Fruit fly (Drosophila melanogaster) whole organism, wandering third instar larva: ENCODE measurements around the gene CG4009.
A peak's percentile ranks its signal among the peaks of the same experiment; 100 is the strongest.

Experiments used
- Abd-B ChIP-seq: fragments of >200 bp; optimal IDR thresholded peaks from 2 replicates; lab custom pipeline; 2017; ENCODE audit warnings: missing biosample characterization, missing genetic modification characterization
- CG32264 ChIP-seq: fragments of 200-800 bp; sonication (Bioruptor generic); optimal IDR thresholded peaks from 2 replicates; lab custom pipeline; 2016; ENCODE audit warnings: missing biosample characterization, missing genetic modification characterization
- CG9705 ChIP-seq: fragments of 200-800 bp; sonication (Bioruptor generic); optimal IDR thresholded peaks from 2 replicates; lab custom pipeline; 2018; ENCODE audit warnings: missing biosample characterization, mild to moderate bottlenecking, missing genetic modification characterization
- CrebA ChIP-seq: fragments of 200-800 bp; sonication (Bioruptor generic); optimal IDR thresholded peaks from 2 replicates; lab custom pipeline; 2016; ENCODE audit warnings: missing biosample characterization, mild to moderate bottlenecking, missing genetic modification characterization, borderline replicate concordance
- Dfd ChIP-seq: fragments of >200 bp; optimal IDR thresholded peaks from 2 replicates; lab custom pipeline; 2017; ENCODE audit warnings: missing biosample characterization, missing genetic modification characterization
- Dif ChIP-seq: fragments of 200-275, 200-300 bp; sonication (Bioruptor generic); optimal IDR thresholded peaks from 2 replicates; lab custom pipeline; 2018; ENCODE audit warnings: missing biosample characterization, missing genetic modification characterization; ENCODE audit not compliant: partially characterized antibody
- GATAd ChIP-seq: sonication (Bioruptor generic); optimal IDR thresholded peaks from 2 replicates; lab custom pipeline; 2016; ENCODE audit warnings: missing biosample characterization, missing genetic modification characterization
- HLH106 ChIP-seq: fragments of 200-800 bp; optimal IDR thresholded peaks from 3 replicates; lab custom pipeline; 2019; ENCODE audit warnings: missing biosample characterization, mild to moderate bottlenecking, missing genetic modification characterization, moderate library complexity
- Hnf4 ChIP-seq: fragments of 200-800 bp; sonication (Bioruptor generic); optimal IDR thresholded peaks from 2 replicates; lab custom pipeline; 2016; ENCODE audit warnings: missing biosample characterization, mild to moderate bottlenecking, missing genetic modification characterization
- Hr78 ChIP-seq: fragments of >200 bp; optimal IDR thresholded peaks from 2 replicates; lab custom pipeline; 2017; ENCODE audit warnings: missing biosample characterization, missing genetic modification characterization
- Hr83 ChIP-seq: fragments of 200-300 bp; sonication (Bioruptor generic); optimal IDR thresholded peaks from 2 replicates; lab custom pipeline; 2016; ENCODE audit warnings: missing biosample characterization, mild to moderate bottlenecking, missing genetic modification characterization, moderate library complexity; ENCODE audit not compliant: poor library complexity, severe bottlenecking
- Jra ChIP-seq: sonication (Bioruptor generic); optimal IDR thresholded peaks from 2 replicates; lab custom pipeline; 2016; ENCODE audit warnings: missing biosample characterization, missing genetic modification characterization
- Mio ChIP-seq: sonication (Bioruptor generic); optimal IDR thresholded peaks from 2 replicates; lab custom pipeline; 2016; ENCODE audit warnings: missing biosample characterization, missing genetic modification characterization
- Myc ChIP-seq: fragments of >200 bp; optimal IDR thresholded peaks from 2 replicates; lab custom pipeline; 2017
- N ChIP-seq: fragments of >200 bp; optimal IDR thresholded peaks from 2 replicates; lab custom pipeline; 2018; ENCODE audit warnings: missing biosample characterization, missing external identifiers, missing genetic modification characterization
- OdsH ChIP-seq: fragments of 200-800 bp; sonication (Bioruptor generic); optimal IDR thresholded peaks from 2 replicates; lab custom pipeline; 2016; ENCODE audit warnings: missing biosample characterization, mild to moderate bottlenecking, missing genetic modification characterization
- Rel ChIP-seq, 2 experiments: fragments of 200-800 bp; sonication (Bioruptor generic) in 1 of 2; optimal IDR thresholded peaks; 2 replicates in 1 of 2; 3 replicates in 1 of 2; lab custom pipeline; 2016 to 2019; ENCODE audit warnings: mild to moderate bottlenecking in 2 of 2, missing biosample characterization in 2 of 2, missing genetic modification characterization in 2 of 2, moderate library complexity in 1 of 2
- Sp1 ChIP-seq: fragments of 200-800 bp; sonication (Bioruptor generic); optimal IDR thresholded peaks from 3 replicates; lab custom pipeline; 2019; ENCODE audit warnings: missing biosample characterization, mild to moderate bottlenecking, missing genetic modification characterization, moderate library complexity
- Vsx2 ChIP-seq: fragments of 200-300, 225-300 bp; sonication (Bioruptor generic); optimal IDR thresholded peaks from 2 replicates; lab custom pipeline; 2018; ENCODE audit warnings: missing biosample characterization, missing genetic modification characterization; ENCODE audit not compliant: partially characterized antibody
- br ChIP-seq: fragments of 200-800 bp; sonication (Bioruptor generic); optimal IDR thresholded peaks from 2 replicates; lab custom pipeline; 2016; ENCODE audit warnings: missing biosample characterization, missing genetic modification characterization
- brk ChIP-seq: fragments of 200-800 bp; sonication (Bioruptor generic); optimal IDR thresholded peaks from 2 replicates; lab custom pipeline; 2016; ENCODE audit warnings: missing biosample characterization, mild to moderate bottlenecking, missing genetic modification characterization
- dl ChIP-seq, 2 experiments: fragments of 175-275, 200-275 bp in 1 of 2; fragments of 200-275 bp in 1 of 2; sonication (Bioruptor generic); optimal IDR thresholded peaks; lab custom pipeline; 2018; ENCODE audit warnings: mild to moderate bottlenecking in 2 of 2, missing biosample characterization in 2 of 2, missing genetic modification characterization in 2 of 2, moderate library complexity in 2 of 2; ENCODE audit not compliant: partially characterized antibody in 2 of 2, insufficient read depth in 1 of 2
- dmrt93B ChIP-seq: fragments of 200-800 bp; sonication (Bioruptor generic); optimal IDR thresholded peaks from 2 replicates; lab custom pipeline; 2018; ENCODE audit warnings: missing biosample characterization, mild to moderate bottlenecking, missing genetic modification characterization
- dsf ChIP-seq: sonication (Bioruptor generic); optimal IDR thresholded peaks from 2 replicates; lab custom pipeline; 2016; ENCODE audit warnings: missing biosample characterization, missing genetic modification characterization, borderline replicate concordance
- ey ChIP-seq: fragments of 200-800 bp; sonication (Bioruptor generic); optimal IDR thresholded peaks from 2 replicates; lab custom pipeline; 2016; ENCODE audit warnings: missing biosample characterization, missing genetic modification characterization
- foxo ChIP-seq, 2 experiments: fragments of 200-800 bp; sonication (Bioruptor generic); optimal IDR thresholded peaks; 2 replicates in 1 of 2; 3 replicates in 1 of 2; lab custom pipeline; 2016 to 2017; ENCODE audit warnings: missing biosample characterization in 2 of 2, missing genetic modification characterization in 2 of 2
- fru ChIP-seq: fragments of 200-800 bp; sonication (Bioruptor generic); optimal IDR thresholded peaks from 3 replicates; lab custom pipeline; 2016; ENCODE audit warnings: missing biosample characterization, mild to moderate bottlenecking, missing genetic modification characterization
- h ChIP-seq: fragments of 200-800 bp; sonication (Bioruptor generic); optimal IDR thresholded peaks from 3 replicates; lab custom pipeline; 2016; ENCODE audit warnings: missing biosample characterization, mild to moderate bottlenecking, missing genetic modification characterization
- jim ChIP-seq: fragments of 175-275, 200-325 bp; sonication (Bioruptor generic); optimal IDR thresholded peaks from 2 replicates; lab custom pipeline; 2016; ENCODE audit warnings: missing biosample characterization, mild to moderate bottlenecking, missing genetic modification characterization
- lola ChIP-seq: fragments of >200 bp; optimal IDR thresholded peaks from 2 replicates; lab custom pipeline; 2017; ENCODE audit warnings: missing biosample characterization, missing genetic modification characterization
- pan ChIP-seq: fragments of >200 bp; optimal IDR thresholded peaks from 2 replicates; lab custom pipeline; 2017
- psq ChIP-seq: fragments of 200-800 bp; sonication (Bioruptor generic); optimal IDR thresholded peaks from 3 replicates; lab custom pipeline; 2017; ENCODE audit warnings: missing biosample characterization, mild to moderate bottlenecking, missing genetic modification characterization, moderate library complexity
- rgr ChIP-seq: fragments of 200-800 bp; sonication (Bioruptor generic); optimal IDR thresholded peaks from 3 replicates; lab custom pipeline; 2016; ENCODE audit warnings: missing biosample characterization, mild to moderate bottlenecking, missing genetic modification characterization
- sage ChIP-seq: fragments of 200-800 bp; sonication (Bioruptor generic); optimal IDR thresholded peaks from 2 replicates; lab custom pipeline; 2016; ENCODE audit warnings: missing biosample characterization, mild to moderate bottlenecking, missing genetic modification characterization
- sv ChIP-seq: fragments of 200-800 bp; sonication (Bioruptor generic); optimal IDR thresholded peaks from 3 replicates; lab custom pipeline; 2016; ENCODE audit warnings: missing biosample characterization, missing genetic modification characterization
- tai ChIP-seq: sonication (Bioruptor generic); optimal IDR thresholded peaks from 2 replicates; lab custom pipeline; 2016; ENCODE audit warnings: missing biosample characterization, missing genetic modification characterization
- usp ChIP-seq: fragments of >200 bp; optimal IDR thresholded peaks from 2 replicates; lab custom pipeline; 2017; ENCODE audit warnings: missing biosample characterization, missing genetic modification characterization
- woc ChIP-seq: sonication (Bioruptor generic); optimal IDR thresholded peaks from 2 replicates; lab custom pipeline; 2016; ENCODE audit warnings: missing biosample characterization, mild to moderate bottlenecking, missing genetic modification characterization

Gene CG4009

dm6 chr3R:17079859-17080255, 44.0 kb upstream of the CG4009 start, which contains the start of the genes Keap1 and kuk:
Keap1 (minus strand) TSS chr3R:17079945.
kuk (plus strand) TSS chr3R:17080244.
- peak; percentile 94 for TF ChIP-seq Hr83 (GFP tag; lab: Kevin White, UChicago)
- peak; percentile 61 for TF ChIP-seq ey
- peak; percentile 72 for TF ChIP-seq sv (GFP tag; lab: Kevin White, UChicago)
- peak in 1 of 2 experiments; percentile 73 for TF ChIP-seq foxo (GFP tag; optimal IDR thresholded peaks at IDR 0.05; lab: Kevin White, UChicago)
- peak; percentile 45 for TF ChIP-seq psq
- no peak for TF ChIP-seq woc (GFP tag; lab: Kevin White, UChicago)
- peak; percentile 71 for TF ChIP-seq br (GFP tag; lab: Kevin White, UChicago)
- TF ChIP-seq fru, result peak; percentile 71
- TF ChIP-seq Abd-B (GFP tag; lab: Kevin White, UChicago), result no peak
- TF ChIP-seq Rel (GFP tag; optimal IDR thresholded peaks at IDR 0.05; lab: Kevin White, UChicago), result no peak
- TF ChIP-seq Rel (tag; optimal IDR thresholded peaks at IDR 0.05; lab: Kevin White, UChicago), result peak; percentile 38
- TF ChIP-seq Sp1 (GFP tag; lab: Kevin White, UChicago), result peak; percentile 39
- TF ChIP-seq HLH106 (tag; lab: Kevin White, UChicago), result peak; percentile 48
- TF ChIP-seq rgr, result peak; percentile 82
- peak; percentile 76 for TF ChIP-seq dsf
- TF ChIP-seq Dfd (GFP tag; lab: Kevin White, UChicago), result no peak
- TF ChIP-seq dmrt93B (GFP tag; lab: Kevin White, UChicago), result peak; percentile 36
- peak; percentile 6 for TF ChIP-seq sage (GFP tag; lab: Kevin White, UChicago)
- TF ChIP-seq jim (GFP tag; lab: Kevin White, UChicago), result no peak
- TF ChIP-seq CG32264 (GFP tag; lab: Kevin White, UChicago), result no peak
- TF ChIP-seq OdsH (GFP tag; lab: Kevin White, UChicago), result peak; percentile 52
- TF ChIP-seq pan (lab: Kevin White, UChicago), result no peak
- TF ChIP-seq tai (GFP tag; lab: Kevin White, UChicago), result no peak
- TF ChIP-seq Jra (GFP tag; lab: Kevin White, UChicago), result peak; percentile 85
- TF ChIP-seq Myc (lab: Kevin White, UChicago), result peak; percentile 55
- no peak for TF ChIP-seq Vsx2 (GFP tag; lab: Kevin White, UChicago)
- TF ChIP-seq N (GFP tag; lab: Kevin White, UChicago), result no peak
- TF ChIP-seq h (GFP tag; lab: Kevin White, UChicago), result peak; percentile 82
- no peak for TF ChIP-seq CG9705
- TF ChIP-seq lola (GFP tag; lab: Kevin White, UChicago), result no peak
- no peak for TF ChIP-seq Hr78 (GFP tag; lab: Kevin White, UChicago)
- no peak for TF ChIP-seq Dif
- TF ChIP-seq CrebA (GFP tag; lab: Kevin White, UChicago), result no peak
- peak; percentile 87 for TF ChIP-seq brk (GFP tag; lab: Kevin White, UChicago)
- TF ChIP-seq GATAd (GFP tag; lab: Kevin White, UChicago), result no peak
- peak; percentile 92 for TF ChIP-seq Hnf4 (GFP tag; lab: Kevin White, UChicago)
- no peak for TF ChIP-seq dl (GFP tag; optimal IDR thresholded peaks at IDR 0.05; lab: Kevin White, UChicago; ENCODE audit: insufficient read depth in 1 of 2, partially characterized antibody in 2 of 2)
- TF ChIP-seq Mio (GFP tag; lab: Kevin White, UChicago), result no peak
- TF ChIP-seq usp (GFP tag; lab: Kevin White, UChicago), result no peak

dm6 chr3R:17078961-17079858, 43.4 kb upstream of the CG4009 start:
- TF ChIP-seq N (GFP tag; lab: Kevin White, UChicago) (no peak), Vsx2 (GFP tag; lab: Kevin White, UChicago) (no peak), dsf (no peak), Rel (GFP tag; optimal IDR thresholded peaks at IDR 0.05; lab: Kevin White, UChicago) (peak; percentile 39), Rel (tag; optimal IDR thresholded peaks at IDR 0.05; lab: Kevin White, UChicago) (peak; percentile 97), Hr83 (GFP tag; lab: Kevin White, UChicago) (peak; percentile 56), psq (no peak), foxo (GFP tag; optimal IDR thresholded peaks at IDR 0.05; lab: Kevin White, UChicago) (peak in 1 of 2 experiments; percentile 0), sage (GFP tag; lab: Kevin White, UChicago) (no peak), tai (GFP tag; lab: Kevin White, UChicago) (no peak), woc (GFP tag; lab: Kevin White, UChicago) (no peak)
